Worm (Caenorhabditis elegans) whole organism, L2 larva: Measurements from ENCODE around the gene col-172.

ENCODE experiments used
- ZK546.5 ChIP-seq: sonication (generic microtip); optimal IDR thresholded peaks from 2 replicates; lab custom pipeline; 2017; ENCODE audit warnings: missing biosample characterization, missing genetic modification characterization
- ama-1 ChIP-seq: fragments of 150-350 bp; optimal IDR thresholded peaks from 2 replicates; lab custom pipeline; 2018; ENCODE audit warnings: inconsistent platforms
- elt-3 ChIP-seq: sonication (generic microtip); optimal IDR thresholded peaks from 2 replicates; lab custom pipeline; 2017; ENCODE audit warnings: missing biosample characterization, missing genetic modification characterization
- lin-11 ChIP-seq: fragments of 150-350 bp; sonication (generic microtip); optimal IDR thresholded peaks from 2 replicates; lab custom pipeline; 2014; ENCODE audit warnings: missing biosample characterization, missing genetic modification characterization, inconsistent platforms, mixed read lengths
- nhr-11 ChIP-seq: fragments of 150-350 bp; optimal IDR thresholded peaks from 2 replicates; lab custom pipeline; 2014; ENCODE audit warnings: missing biosample characterization, missing genetic modification characterization
- nhr-23 ChIP-seq: fragments of 150-350 bp; optimal IDR thresholded peaks from 2 replicates; lab custom pipeline; 2014; ENCODE audit warnings: missing biosample characterization, missing genetic modification reagents, missing genetic modification characterization
- nhr-237 ChIP-seq: fragments of 150-350 bp; optimal IDR thresholded peaks from 2 replicates; lab custom pipeline; 2014; ENCODE audit warnings: missing biosample characterization, missing genetic modification characterization
- nhr-6 ChIP-seq: fragments of 150-350 bp; optimal IDR thresholded peaks from 2 replicates; lab custom pipeline; 2014; ENCODE audit warnings: missing biosample characterization, missing genetic modification characterization
- snpc-4 ChIP-seq: fragments of 150-350 bp; optimal IDR thresholded peaks from 2 replicates; lab custom pipeline; 2014; ENCODE audit warnings: missing biosample characterization, missing genetic modification characterization

- TF ChIP-seq nhr-237: no peak
- TF ChIP-seq ZK546.5 (tag; lab: Kevin White, UChicago): no peak
- no peak for TF ChIP-seq snpc-4
- TF ChIP-seq elt-3 (tag; lab: Kevin White, UChicago): no peak
- no peak for TF ChIP-seq ama-1 (lab: Kevin White, UChicago)
- no peak for TF ChIP-seq nhr-6 (tag; lab: Kevin White, UChicago)
- TF ChIP-seq nhr-11 (tag; lab: Kevin White, UChicago): no peak
- TF ChIP-seq lin-11 (tag; lab: Kevin White, UChicago): no peak
- no peak for TF ChIP-seq nhr-23
Measured at ce11 chrX:6713277-6713676, 40.7 kb downstream of the col-172 start, which contains the start of gene nas-11.
